Worm (Caenorhabditis elegans): Measurements from ENCODE around the gene F14D7.14.

The F14D7.14 gene

ce11 chrV:14355738-14356368 lies 46.1 kb downstream of the F14D7.14 start, which contains the start of gene cyn-1 (continued):
- peak; percentile 77 for TF ChIP-seq jun-1 (tag; optimal IDR thresholded peaks at IDR 0.05)
- TF ChIP-seq ztf-11 (tag; optimal IDR thresholded peaks at IDR 0.05) = no peak
- peak; percentile 40 for TF ChIP-seq elt-2 (tag; optimal IDR thresholded peaks at IDR 0.05)
- TF ChIP-seq unc-39 (tag; optimal IDR thresholded peaks at IDR 0.05) = no peak
- peak; percentile 14 for TF ChIP-seq nhr-77 (tag; optimal IDR thresholded peaks at IDR 0.05)
- no peak for TF ChIP-seq ztf-4 (tag; optimal IDR thresholded peaks at IDR 0.05)
- no peak for TF ChIP-seq nhr-11 (tag; optimal IDR thresholded peaks at IDR 0.05)
- TF ChIP-seq fkh-2 (tag; optimal IDR thresholded peaks at IDR 0.05) = no peak
- TF ChIP-seq elt-1 (tag; optimal IDR thresholded peaks at IDR 0.05) = no peak
- no peak for TF ChIP-seq daf-12 (tag; optimal IDR thresholded peaks at IDR 0.05)
- TF ChIP-seq nhr-43 (tag; optimal IDR thresholded peaks at IDR 0.05; ENCODE audit: poor library complexity, severe bottlenecking) = peak; percentile 76
- peak; percentile 68 for TF ChIP-seq ceh-28 (tag; optimal IDR thresholded peaks at IDR 0.05)
- no peak for TF ChIP-seq nhr-28 (tag; optimal IDR thresholded peaks at IDR 0.05)
- no peak for TF ChIP-seq unc-62 (GFP tag; optimal IDR thresholded peaks at IDR 0.05)
- TF ChIP-seq ceh-16 (tag; optimal IDR thresholded peaks at IDR 0.05) = no peak

ce11 chrV:14357347-14357746 lies 47.6 kb downstream of the F14D7.14 start:
- TF ChIP-seq nfya-1 (tag; optimal IDR thresholded peaks at IDR 0.05; ENCODE audit: insufficient read depth) = peak; percentile 86

- TF ChIP-seq nfya-1 (tag; optimal IDR thresholded peaks at IDR 0.05; ENCODE audit: insufficient read depth) (peak; percentile 14), snpc-4 (tag; optimal IDR thresholded peaks at IDR 0.05) (peak; percentile 77), elt-2 (tag; optimal IDR thresholded peaks at IDR 0.05) (peak; percentile 11), nhr-76 (tag; optimal IDR thresholded peaks at IDR 0.05) (no peak)
These were observed 48.8 kb downstream of the F14D7.14 start, which contains the start of gene Y49A3A.4 for ce11 chrV:14358577-14358976. Y49A3A.4 (minus strand) TSS chrV:14358890.
